Fruit fly (Drosophila melanogaster): ENCODE data around the gene Nepl8.

The Nepl8 gene

dm6 chr2L:16495193-16495780, 7.3 kb downstream of the Nepl8 start (continued):
- no peak for TF ChIP-seq CG7271 (tag; optimal IDR thresholded peaks at IDR 0.05)
- peak; percentile 42; the same call in 1 of the 2 replicates for TF ChIP-seq CG10321 (GFP tag; IDR thresholded peaks at IDR 0.05)
- TF ChIP-seq CG8359 (GFP tag; optimal IDR thresholded peaks at IDR 0.05; ENCODE audit: borderline replicate concordance) = no peak
- no peak for TF ChIP-seq CG13624 (GFP tag; optimal IDR thresholded peaks at IDR 0.05)
- no peak for TF ChIP-seq CG17612 (GFP tag; IDR thresholded peaks at IDR 0.05)
- peak; percentile 84 for TF ChIP-seq odd (GFP tag; optimal IDR thresholded peaks at IDR 0.05)
- no peak for TF ChIP-seq zen (tag; optimal IDR thresholded peaks at IDR 0.05)
- TF ChIP-seq bowl (GFP tag; IDR thresholded peaks at IDR 0.05) = peak; percentile 71; the same call in 1 of the 2 replicates
- peak; percentile 74 for TF ChIP-seq CG3838 (GFP tag; optimal IDR thresholded peaks at IDR 0.05)
- peak; percentile 70 for TF ChIP-seq tio (GFP tag; optimal IDR thresholded peaks at IDR 0.05)
- TF ChIP-seq CG7963 (GFP tag; IDR thresholded peaks at IDR 0.05; ENCODE audit: partially characterized antibody) = no peak
- peak; percentile 83 for TF ChIP-seq CG11723 (GFP tag; optimal IDR thresholded peaks at IDR 0.05)
- TF ChIP-seq mld (GFP tag; IDR thresholded peaks at IDR 0.05; ENCODE audit: partially characterized antibody) = no peak
- TF ChIP-seq CG8765 (GFP tag; IDR thresholded peaks at IDR 0.05) = no peak
- no peak for TF ChIP-seq zen2 (GFP tag; IDR thresholded peaks at IDR 0.05; ENCODE audit: partially characterized antibody)
- TF ChIP-seq CG1832 (GFP tag; optimal IDR thresholded peaks at IDR 0.05) = no peak
- TF ChIP-seq ham (GFP tag; IDR thresholded peaks at IDR 0.05) = no peak
- no peak for TF ChIP-seq CG17361 (GFP tag; IDR thresholded peaks at IDR 0.05)
- TF ChIP-seq CG9437 (GFP tag; optimal IDR thresholded peaks at IDR 0.05) = peak; percentile 82
- peak; percentile 90 for TF ChIP-seq CG30403 (GFP tag; optimal IDR thresholded peaks at IDR 0.05)
- no peak for TF ChIP-seq hth (optimal IDR thresholded peaks at IDR 0.05)
- no peak for TF ChIP-seq CG4404 (GFP tag; IDR thresholded peaks at IDR 0.05)
- no peak for TF ChIP-seq H15 (GFP tag; IDR thresholded peaks at IDR 0.05)
- no peak for TF ChIP-seq HmgD (GFP tag; optimal IDR thresholded peaks at IDR 0.05)
- TF ChIP-seq CG12236 (GFP tag; optimal IDR thresholded peaks at IDR 0.05) = peak; percentile 79
- TF ChIP-seq Usf (GFP tag; optimal IDR thresholded peaks at IDR 0.05) = peak; percentile 39
- peak; percentile 81 for TF ChIP-seq twi (tag; optimal IDR thresholded peaks at IDR 0.05)
- peak; percentile 67 for TF ChIP-seq pnt (GFP tag; optimal IDR thresholded peaks at IDR 0.05)
- no peak for TF ChIP-seq usp (GFP tag; optimal IDR thresholded peaks at IDR 0.05)
- peak; percentile 84 for TF ChIP-seq ttk (GFP tag; IDR thresholded peaks at IDR 0.05)
- TF ChIP-seq CG8478 (optimal IDR thresholded peaks at IDR 0.05) = no peak
- TF ChIP-seq CG16779 (GFP tag; IDR thresholded peaks at IDR 0.05) = no peak
- no peak for TF ChIP-seq CG1233 (GFP tag; optimal IDR thresholded peaks at IDR 0.05)
- peak; percentile 42 for TF ChIP-seq CG17912 (GFP tag; optimal IDR thresholded peaks at IDR 0.05)
- peak; percentile 88 for TF ChIP-seq CG2875 (GFP tag; optimal IDR thresholded peaks at IDR 0.05)
- peak; percentile 96 for TF ChIP-seq gem (tag; optimal IDR thresholded peaks at IDR 0.05)
- TF ChIP-seq bsh (GFP tag; optimal IDR thresholded peaks at IDR 0.05) = peak; percentile 88 to 96
- TF ChIP-seq en (GFP tag; optimal IDR thresholded peaks at IDR 0.05) = peak; percentile 84
- peak; percentile 82 for TF ChIP-seq H2.0 (GFP tag; IDR thresholded peaks at IDR 0.05)
- no peak for TF ChIP-seq HLH4C (GFP tag; IDR thresholded peaks at IDR 0.05; ENCODE audit: partially characterized antibody)
- TF ChIP-seq ftz-f1 (GFP tag; optimal IDR thresholded peaks at IDR 0.05) = no peak
- peak; percentile 4 to 87 for TF ChIP-seq dpn (GFP tag; optimal IDR thresholded peaks at IDR 0.05)
- TF ChIP-seq CG11085 (GFP tag; IDR thresholded peaks at IDR 0.05) = no peak
- no peak for TF ChIP-seq Abd-B (GFP tag; optimal IDR thresholded peaks at IDR 0.05)
- no peak for TF ChIP-seq Nf-YA (GFP tag; IDR thresholded peaks at IDR 0.05)
- TF ChIP-seq dan (GFP tag; IDR thresholded peaks at IDR 0.05) = no peak
- no peak for TF ChIP-seq Ravus (GFP tag; IDR thresholded peaks at IDR 0.05)
- peak; percentile 78 for TF ChIP-seq bab2 (GFP tag; optimal IDR thresholded peaks at IDR 0.05)
- no peak for TF ChIP-seq E2f1 (GFP tag; IDR thresholded peaks at IDR 0.05)
- TF ChIP-seq CG42726 (GFP tag; IDR thresholded peaks at IDR 0.05; ENCODE audit: partially characterized antibody) = no peak
- peak; percentile 95 for TF ChIP-seq oc (tag; optimal IDR thresholded peaks at IDR 0.05)

All from whole organism, embryonic.